Worm (Caenorhabditis elegans): ENCODE results near the gene H04M03.3.

DNA sequence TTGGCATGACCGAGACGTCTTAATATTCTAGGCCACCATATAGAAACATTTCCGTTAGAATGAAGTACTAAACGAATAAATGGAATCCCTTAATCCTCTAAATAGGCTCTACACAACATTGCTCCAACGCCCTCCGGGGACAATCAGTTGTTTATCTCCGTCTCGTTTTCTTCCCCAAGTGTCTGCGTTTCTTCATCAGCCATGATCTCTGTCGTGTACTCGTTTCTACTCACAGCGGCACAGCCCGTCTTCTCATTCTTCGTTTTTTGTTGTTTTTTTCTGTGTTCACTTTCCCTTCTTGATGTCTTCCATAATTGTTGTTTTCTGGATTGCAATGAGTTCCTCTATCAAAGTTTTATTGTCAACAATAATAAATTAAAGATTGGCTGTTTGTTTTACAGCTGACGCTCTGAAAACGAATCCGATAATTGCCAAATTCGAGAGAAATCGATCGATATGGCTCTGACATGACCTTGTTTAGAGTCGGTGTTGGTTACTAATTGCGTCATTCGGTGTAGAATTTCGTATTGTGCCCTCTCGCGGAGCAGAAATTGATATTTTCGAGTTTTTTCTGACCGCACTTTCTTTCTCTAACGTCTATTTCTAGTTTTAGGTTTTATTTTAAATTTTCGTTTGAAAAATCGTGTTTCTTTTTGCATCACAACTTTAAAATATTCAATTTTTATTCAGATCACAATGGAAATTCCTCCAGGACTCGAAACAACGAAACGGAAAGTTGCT is 50.0 kb downstream of the H04M03.3 start, which contains the start of gene pfkb-1.2:
- TF ChIP-seq Y22D7AL.16 (tag; optimal IDR thresholded peaks at IDR 0.05) (no peak), lin-11 (tag; optimal IDR thresholded peaks at IDR 0.05) (no peak), syd-9 (tag; optimal IDR thresholded peaks at IDR 0.05) (no peak), dmd-4 (tag; optimal IDR thresholded peaks at IDR 0.05; ENCODE audit: borderline replicate concordance) (no peak), unc-86 (tag; optimal IDR thresholded peaks at IDR 0.05) (no peak), nfya-1 (tag; optimal IDR thresholded peaks at IDR 0.05) (no peak), nhr-11 (tag; optimal IDR thresholded peaks at IDR 0.05) (no peak), C38D4.7 (GFP tag; optimal IDR thresholded peaks at IDR 0.05) (no peak), pqm-1 (tag; optimal IDR thresholded peaks at IDR 0.05) (no peak), ama-1 (optimal IDR thresholded peaks at IDR 0.05) (no peak), zip-5 (tag; optimal IDR thresholded peaks at IDR 0.05) (no peak), tbx-7 (tag; optimal IDR thresholded peaks at IDR 0.05) (no peak), tbx-2 (tag; optimal IDR thresholded peaks at IDR 0.05) (no peak), ahr-1 (tag; optimal IDR thresholded peaks at IDR 0.05) (no peak)

All from whole organism, late embryonic.